Worm (Caenorhabditis elegans) whole organism, L1 larva: ENCODE results near the gene srh-194.
"Not testable (repeated sequence)": the region's sequence is repeated elsewhere in the genome, so short reads cannot be mapped to it uniquely, and the experiment has no call there.

Source experiments
- aly-2 ChIP-seq: fragments of 150-350 bp; optimal IDR thresholded peaks from 2 replicates; lab custom pipeline; 2014; ENCODE audit warnings: missing biosample characterization, missing genetic modification characterization
- irx-1 ChIP-seq: sonication (generic microtip); optimal IDR thresholded peaks from 2 replicates; lab custom pipeline; 2016; ENCODE audit warnings: missing genetic modification characterization, missing compliant biosample characterization
- lin-15B ChIP-seq: fragments of 150-350 bp; sonication (generic microtip); optimal IDR thresholded peaks from 3 replicates; lab custom pipeline; 2014; ENCODE audit warnings: missing biosample characterization, missing genetic modification characterization
- nhr-77 ChIP-seq: fragments of 150-350 bp; optimal IDR thresholded peaks from 2 replicates; lab custom pipeline; 2014; ENCODE audit warnings: missing biosample characterization, missing genetic modification characterization
- skn-1 ChIP-seq: fragments of 150-350 bp; optimal IDR thresholded peaks from 2 replicates; lab custom pipeline; 2014; ENCODE audit warnings: missing biosample characterization, missing genetic modification characterization
- unc-130 ChIP-seq: fragments of 150-350 bp; optimal IDR thresholded peaks from 2 replicates; lab custom pipeline; 2017; ENCODE audit warnings: missing biosample characterization, missing genetic modification characterization, inconsistent platforms

DNA sequence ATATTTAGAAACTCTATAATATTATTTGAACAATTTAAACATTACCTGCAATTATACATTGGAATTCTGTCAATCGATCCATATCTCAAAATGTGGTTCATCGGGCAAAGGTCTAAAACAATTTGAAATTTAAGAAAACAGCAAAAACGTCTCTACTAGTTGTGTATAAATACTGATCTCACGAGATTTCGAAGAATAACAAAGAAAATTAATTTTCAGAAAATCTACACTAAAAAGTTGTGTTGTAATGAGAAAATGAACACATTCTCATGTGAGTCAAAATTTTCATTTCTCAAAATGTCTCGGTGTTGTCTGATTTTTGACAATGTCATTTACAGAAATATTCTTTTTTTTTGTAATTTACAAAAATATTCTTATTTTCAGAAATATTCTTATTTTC is 25.1 kb downstream of the srh-194 start, which contains the start of gene srt-36:
- TF ChIP-seq nhr-77, aly-2, unc-130, skn-1, lin-15B, irx-1 (tag; lab: Kevin White, UChicago): not testable (repeated sequence)
